Worm (Caenorhabditis elegans) whole organism, L1 larva: ENCODE measurements around the gene F16B12.6.

Source experiments
- C04F5.9 ChIP-seq: sonication (generic microtip); optimal IDR thresholded peaks from 2 replicates; lab custom pipeline; 2016; ENCODE audit warnings: missing genetic modification characterization, missing compliant biosample characterization
- C16A3.4 ChIP-seq: fragments of 150-350 bp; optimal IDR thresholded peaks from 2 replicates; lab custom pipeline; 2014; ENCODE audit warnings: missing biosample characterization, missing genetic modification characterization
- Y116A8C.19 ChIP-seq: sonication (generic microtip); optimal IDR thresholded peaks from 2 replicates; lab custom pipeline; 2016; ENCODE audit warnings: missing compliant biosample characterization, missing genetic modification characterization, borderline replicate concordance
- aha-1 ChIP-seq: fragments of 150-350 bp; optimal IDR thresholded peaks from 2 replicates; lab custom pipeline; 2014; ENCODE audit warnings: missing biosample characterization, missing genetic modification characterization
- alr-1 ChIP-seq: fragments of 200-800 bp; sonication (Bioruptor generic); optimal IDR thresholded peaks from 2 replicates; lab custom pipeline; 2018; ENCODE audit warnings: borderline replicate concordance, mild to moderate bottlenecking, missing genetic modification characterization, missing compliant biosample characterization
- ama-1 ChIP-seq: fragments of 150-350 bp; optimal IDR thresholded peaks from 2 replicates; lab custom pipeline; 2014
- ceh-82 ChIP-seq, 3 experiments: fragments of 150-350 bp in 1 of 3; sonication (generic microtip) in 2 of 3; optimal IDR thresholded peaks; 2 replicates each; lab custom pipeline; 2014 to 2017; ENCODE audit warnings: missing biosample characterization in 3 of 3, missing genetic modification characterization in 3 of 3
- ceh-88 ChIP-seq: fragments of 200-800 bp; sonication (Bioruptor generic); IDR thresholded peaks from 2 replicates; pipeline ENCODE4 v1.3.6; 2022; ENCODE audit warnings: missing genetic modification characterization, missing compliant biosample characterization
- ces-1 ChIP-seq: fragments of 150-350 bp; optimal IDR thresholded peaks from 2 replicates; lab custom pipeline; 2014; ENCODE audit warnings: missing biosample characterization, missing genetic modification reagents, missing genetic modification characterization
- dpl-1 ChIP-seq, 3 experiments: fragments of 150-350 bp in 2 of 3; sonication (generic microtip) in 1 of 3; optimal IDR thresholded peaks; 2 replicates each; lab custom pipeline; 2014 to 2017; ENCODE audit warnings: missing biosample characterization in 3 of 3, missing genetic modification characterization in 3 of 3, missing genetic modification reagents in 3 of 3
- dsc-1 ChIP-seq: sonication (generic microtip); optimal IDR thresholded peaks from 2 replicates; lab custom pipeline; 2016; ENCODE audit warnings: mild to moderate bottlenecking, missing genetic modification characterization, missing compliant biosample characterization
- efl-1 ChIP-seq, 4 experiments: fragments of 150-350 bp; optimal IDR thresholded peaks in 3 of 4; peaks in 1 of 4; 1 replicate in 1 of 4; 2 replicates in 3 of 4; lab custom pipeline; 2014; ENCODE audit warnings: missing biosample characterization in 2 of 4, missing genetic modification characterization in 2 of 4, missing genetic modification reagents in 2 of 4
- efl-3 ChIP-seq: fragments of 200-800 bp; sonication (Bioruptor generic); optimal IDR thresholded peaks from 2 replicates; lab custom pipeline; 2018; ENCODE audit warnings: mild to moderate bottlenecking, missing genetic modification characterization, missing compliant biosample characterization
- egl-13 ChIP-seq: sonication (generic microtip); optimal IDR thresholded peaks from 2 replicates; lab custom pipeline; 2016; ENCODE audit warnings: missing genotype, missing genetic modification reagents, missing genetic modification characterization, missing compliant biosample characterization
- elt-2 ChIP-seq: sonication (generic microtip); optimal IDR thresholded peaks from 2 replicates; lab custom pipeline; 2016; ENCODE audit warnings: missing genetic modification characterization, mild to moderate bottlenecking, inconsistent platforms, missing compliant biosample characterization, missing genetic modification reagents
- ets-5 ChIP-seq: fragments of 200-800 bp; sonication (Bioruptor generic); IDR thresholded peaks from 2 replicates; pipeline ENCODE4 v1.3.6; 2022; ENCODE audit warnings: missing genetic modification characterization, missing compliant biosample characterization
- fkh-10 ChIP-seq: sonication (generic microtip); optimal IDR thresholded peaks from 2 replicates; lab custom pipeline; 2017; ENCODE audit warnings: missing biosample characterization, missing genetic modification reagents, missing genetic modification characterization
- fkh-4 ChIP-seq: sonication (generic microtip); optimal IDR thresholded peaks from 2 replicates; lab custom pipeline; 2016; ENCODE audit warnings: missing compliant biosample characterization, missing genetic modification characterization, borderline replicate concordance
- fkh-8 ChIP-seq: sonication (generic microtip); optimal IDR thresholded peaks from 2 replicates; lab custom pipeline; 2016; ENCODE audit warnings: mild to moderate bottlenecking, missing genetic modification characterization, missing compliant biosample characterization
- fos-1 ChIP-seq: fragments of 150-350 bp; optimal IDR thresholded peaks from 2 replicates; lab custom pipeline; 2014; ENCODE audit warnings: missing biosample characterization, missing genetic modification characterization
- grh-1 ChIP-seq: fragments of 200-800 bp; sonication (Bioruptor generic); IDR thresholded peaks from 2 replicates; pipeline ENCODE4 v1.3.6; 2022; ENCODE audit warnings: missing genetic modification reagents, missing genetic modification characterization, missing compliant biosample characterization
- hlh-4 ChIP-seq: sonication (generic microtip); optimal IDR thresholded peaks from 2 replicates; lab custom pipeline; 2016; ENCODE audit warnings: mild to moderate bottlenecking, missing genetic modification characterization, missing compliant biosample characterization
- jun-1 ChIP-seq: fragments of 150-350 bp; optimal IDR thresholded peaks from 2 replicates; lab custom pipeline; 2014; ENCODE audit warnings: missing biosample characterization, missing genetic modification reagents, missing genetic modification characterization
- lin-14 ChIP-seq: fragments of 200-800 bp; sonication (Bioruptor generic); optimal IDR thresholded peaks from 2 replicates; lab custom pipeline; 2018; ENCODE audit warnings: mild to moderate bottlenecking, missing genetic modification characterization, moderate library complexity, missing compliant biosample characterization
- lin-15B ChIP-seq: fragments of 150-350 bp; sonication (generic microtip); optimal IDR thresholded peaks from 3 replicates; lab custom pipeline; 2014; ENCODE audit warnings: missing biosample characterization, missing genetic modification characterization
- lin-39 ChIP-seq: fragments of 150-350 bp; optimal IDR thresholded peaks from 2 replicates; lab custom pipeline; 2014; ENCODE audit warnings: missing biosample characterization, missing genetic modification reagents, missing genetic modification characterization
- lir-3 ChIP-seq: sonication (generic microtip); optimal IDR thresholded peaks from 2 replicates; lab custom pipeline; 2016; ENCODE audit warnings: mild to moderate bottlenecking, missing genetic modification characterization, moderate library complexity, missing compliant biosample characterization; ENCODE audit not compliant: poor library complexity
- mdl-1 ChIP-seq, 2 experiments: fragments of 150-350 bp; optimal IDR thresholded peaks; 2 replicates each; lab custom pipeline; 2014 to 2017; ENCODE audit warnings: missing biosample characterization in 2 of 2, missing genetic modification characterization in 2 of 2, inconsistent platforms in 1 of 2
- mef-2 ChIP-seq: fragments of 150-350 bp; optimal IDR thresholded peaks from 2 replicates; lab custom pipeline; 2014; ENCODE audit warnings: missing biosample characterization, missing genetic modification characterization
- mep-1 ChIP-seq: fragments of 150-350 bp; optimal IDR thresholded peaks from 2 replicates; lab custom pipeline; 2014; ENCODE audit warnings: missing biosample characterization, missing genetic modification characterization
- nhr-11 ChIP-seq: fragments of 150-350 bp; optimal IDR thresholded peaks from 2 replicates; lab custom pipeline; 2014; ENCODE audit warnings: missing biosample characterization, missing genetic modification characterization
- nhr-20 ChIP-seq: sonication (generic microtip); optimal IDR thresholded peaks from 2 replicates; lab custom pipeline; 2016; ENCODE audit warnings: mild to moderate bottlenecking, missing genetic modification characterization, missing compliant biosample characterization
- nhr-237 ChIP-seq: fragments of 150-350 bp; optimal IDR thresholded peaks from 2 replicates; lab custom pipeline; 2014; ENCODE audit warnings: missing biosample characterization, missing genetic modification characterization
- nhr-71 ChIP-seq: sonication (generic microtip); optimal IDR thresholded peaks from 2 replicates; lab custom pipeline; 2016; ENCODE audit warnings: mild to moderate bottlenecking, missing genetic modification characterization, moderate library complexity, missing compliant biosample characterization
- nhr-77 ChIP-seq: fragments of 150-350 bp; optimal IDR thresholded peaks from 2 replicates; lab custom pipeline; 2014; ENCODE audit warnings: missing biosample characterization, missing genetic modification characterization
- nhr-85 ChIP-seq: sonication (generic microtip); peaks from one replicate; lab custom pipeline; 2016; ENCODE audit warnings: missing genetic modification characterization, inconsistent platforms, missing compliant biosample characterization
- pag-3 ChIP-seq: sonication (generic microtip); optimal IDR thresholded peaks from 2 replicates; lab custom pipeline; 2017; ENCODE audit warnings: missing genetic modification characterization, mild to moderate bottlenecking, missing compliant biosample characterization, antibody characterized with exemption, borderline replicate concordance; ENCODE audit not compliant: insufficient read depth
- pqm-1 ChIP-seq: sonication (generic microtip); optimal IDR thresholded peaks from 3 replicates; lab custom pipeline; 2017; ENCODE audit warnings: missing biosample characterization, missing genetic modification characterization
- rnt-1 ChIP-seq: sonication (generic microtip); optimal IDR thresholded peaks from 2 replicates; lab custom pipeline; 2016; ENCODE audit warnings: mild to moderate bottlenecking, missing genetic modification characterization, moderate library complexity, missing compliant biosample characterization
- skn-1 ChIP-seq: fragments of 150-350 bp; optimal IDR thresholded peaks from 2 replicates; lab custom pipeline; 2014; ENCODE audit warnings: missing biosample characterization, missing genetic modification characterization
- snpc-4 ChIP-seq: fragments of 150-350 bp; optimal IDR thresholded peaks from 2 replicates; lab custom pipeline; 2014; ENCODE audit warnings: missing biosample characterization, missing genetic modification characterization
- sox-4 ChIP-seq: sonication (generic microtip); optimal IDR thresholded peaks from 2 replicates; lab custom pipeline; 2016; ENCODE audit warnings: missing genetic modification characterization, missing compliant biosample characterization
- sptf-1 ChIP-seq: fragments of 150-350 bp; optimal IDR thresholded peaks from 2 replicates; lab custom pipeline; 2014; ENCODE audit warnings: missing biosample characterization, missing genetic modification characterization
- sup-37 ChIP-seq: fragments of 200-800 bp; sonication (Bioruptor generic); optimal IDR thresholded peaks from 2 replicates; lab custom pipeline; 2018; ENCODE audit warnings: mild to moderate bottlenecking, missing genetic modification characterization, missing compliant biosample characterization
- unc-130 ChIP-seq: fragments of 150-350 bp; optimal IDR thresholded peaks from 2 replicates; lab custom pipeline; 2017; ENCODE audit warnings: missing biosample characterization, missing genetic modification characterization, inconsistent platforms
- unc-62 ChIP-seq: fragments of 150-350 bp; optimal IDR thresholded peaks from 2 replicates; lab custom pipeline; 2014; ENCODE audit warnings: missing biosample characterization, missing genetic modification reagents, missing genetic modification characterization
- unc-86 ChIP-seq: sonication (generic microtip); optimal IDR thresholded peaks from 2 replicates; lab custom pipeline; 2016; ENCODE audit warnings: missing genetic modification characterization, missing compliant biosample characterization
- unc-98 ChIP-seq: fragments of 200-800 bp; sonication (Bioruptor generic); IDR thresholded peaks from 2 replicates; pipeline ENCODE4 v1.3.6; 2022; ENCODE audit warnings: missing genetic modification characterization, missing compliant biosample characterization
- vab-15 ChIP-seq: sonication (generic microtip); optimal IDR thresholded peaks from 2 replicates; lab custom pipeline; 2017; ENCODE audit warnings: missing genotype, mild to moderate bottlenecking, missing genetic modification characterization, missing compliant biosample characterization
- xbp-1 ChIP-seq: sonication (generic microtip); optimal IDR thresholded peaks from 2 replicates; lab custom pipeline; 2016; ENCODE audit warnings: missing genetic modification characterization, missing compliant biosample characterization
- zip-4 ChIP-seq: fragments of 200-800 bp; sonication (Bioruptor generic); optimal IDR thresholded peaks from 2 replicates; lab custom pipeline; 2018; ENCODE audit warnings: mild to moderate bottlenecking, missing genetic modification characterization, moderate library complexity, missing compliant biosample characterization
- ztf-11 ChIP-seq, 2 experiments: sonication (generic microtip); optimal IDR thresholded peaks; 2 replicates each; lab custom pipeline; 2016 to 2017; ENCODE audit warnings: missing genetic modification characterization in 2 of 2, missing biosample characterization in 1 of 2, missing compliant biosample characterization in 1 of 2
- ztf-4 ChIP-seq: fragments of 150-350 bp; optimal IDR thresholded peaks from 2 replicates; lab custom pipeline; 2014; ENCODE audit warnings: missing biosample characterization, missing genetic modification characterization

F16B12.6 gene

DNA sequence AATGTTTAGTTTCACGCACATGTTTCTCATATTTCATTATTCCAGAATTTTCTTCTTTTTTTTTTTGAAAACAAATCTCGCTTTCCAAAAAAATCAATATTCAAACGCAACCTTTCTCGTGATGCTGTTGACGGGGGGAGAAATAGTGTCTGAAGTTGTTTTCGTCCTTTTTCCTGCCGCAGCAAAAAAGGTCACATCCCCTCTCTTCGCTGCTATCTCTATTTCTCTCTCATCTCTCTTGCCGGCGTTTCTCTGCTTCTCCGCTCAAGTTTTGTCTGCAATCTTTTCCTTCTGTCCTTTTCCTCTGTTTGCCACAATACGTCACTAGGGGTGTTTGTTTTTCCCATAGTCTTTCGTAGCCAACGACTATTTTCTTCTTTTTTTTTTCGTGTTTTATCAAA is 44.6 kb downstream of the F16B12.6 start:
- TF ChIP-seq mep-1 (tag; lab: Kevin White, UChicago) (peak; percentile 86), rnt-1 (tag; lab: Kevin White, UChicago) (peak; percentile 59), pag-3 (tag; lab: Kevin White, UChicago) (peak; percentile 72), jun-1 (tag; lab: Kevin White, UChicago) (peak; percentile 43), nhr-11 (peak; percentile 51), C04F5.9 (tag; lab: Kevin White, UChicago) (no peak), nhr-77 (peak; percentile 77), fkh-10 (GFP tag; lab: Kevin White, UChicago) (peak; percentile 70), ztf-4 (tag; lab: Kevin White, UChicago) (no peak), fkh-8 (tag; lab: Kevin White, UChicago) (peak; percentile 84), unc-130 (peak; percentile 64), skn-1 (tag; lab: Kevin White, UChicago) (peak; percentile 81), ceh-82 (tag; optimal IDR thresholded peaks at IDR 0.05; lab: Kevin White, UChicago) (peak in 2 of 3 experiments; percentile 42 to 76), unc-62 (GFP tag; lab: Kevin White, UChicago) (no peak), aha-1 (tag; lab: Kevin White, UChicago) (no peak), mef-2 (tag; lab: Kevin White, UChicago) (peak; percentile 32), fos-1 (tag; lab: Kevin White, UChicago) (peak; percentile 80), efl-1 (optimal IDR thresholded peaks at IDR 0.05; lab: Kevin White, UChicago) (peak; percentile 54 to 59), efl-1 (GFP tag; optimal IDR thresholded peaks at IDR 0.05 in 1 of 2; lab: Kevin White, UChicago) (peak; percentile 15 to 62), unc-98 (GFP tag; lab: Robert Waterston, UW) (no peak), ets-5 (GFP tag; lab: Robert Waterston, UW) (no peak), nhr-20 (tag; lab: Kevin White, UChicago) (peak; percentile 89), nhr-85 (tag; lab: Kevin White, UChicago) (peak; percentile 94), ztf-11 (tag; optimal IDR thresholded peaks at IDR 0.05; lab: Kevin White, UChicago) (no peak), ama-1 (lab: Kevin White, UChicago) (peak; percentile 11), pqm-1 (tag; lab: Kevin White, UChicago) (no peak), unc-86 (tag; lab: Kevin White, UChicago) (peak; percentile 75), efl-3 (GFP tag; lab: Kevin White, UChicago) (no peak), C16A3.4 (tag; lab: Kevin White, UChicago) (peak; percentile 86), snpc-4 (tag; lab: Kevin White, UChicago) (no peak), Y116A8C.19 (no peak), elt-2 (peak; percentile 43), sup-37 (GFP tag; lab: Kevin White, UChicago) (no peak), xbp-1 (tag; lab: Kevin White, UChicago) (peak; percentile 61), sox-4 (tag; lab: Kevin White, UChicago) (no peak), nhr-71 (tag; lab: Kevin White, UChicago) (peak; percentile 90), dsc-1 (tag; lab: Kevin White, UChicago) (peak; percentile 52), sptf-1 (tag; lab: Kevin White, UChicago) (no peak), hlh-4 (tag; lab: Kevin White, UChicago) (no peak), dpl-1 (GFP tag; optimal IDR thresholded peaks at IDR 0.05; lab: Kevin White, UChicago) (peak in 2 of 3 experiments; percentile 49 to 52), vab-15 (tag; lab: Kevin White, UChicago) (no peak), mdl-1 (tag; optimal IDR thresholded peaks at IDR 0.05; lab: Kevin White, UChicago) (peak in 1 of 2 experiments; percentile 84), zip-4 (GFP tag; lab: Kevin White, UChicago) (no peak), alr-1 (tag; lab: Kevin White, UChicago) (no peak), lin-39 (no peak), lin-14 (GFP tag; lab: Kevin White, UChicago) (peak; percentile 97), egl-13 (tag; lab: Kevin White, UChicago) (no peak), ces-1 (no peak), ceh-88 (GFP tag; lab: Robert Waterston, UW) (peak; percentile 39; the same call in 1 of the 2 replicates), lin-15B (no peak), fkh-4 (no peak), lir-3 (tag; lab: Kevin White, UChicago) (no peak), nhr-237 (tag; lab: Kevin White, UChicago) (peak; percentile 52), grh-1 (no peak; the same call in 1 of the 2 replicates)
